Fruit fly (Drosophila melanogaster) whole organism, pupa: ENCODE results near the gene Pde6.
A peak's percentile ranks its signal among the peaks of the same experiment; 100 is the strongest.

Source experiments
- CG10348 ChIP-seq: fragments of 200-800 bp; sonication (Bioruptor generic); IDR thresholded peaks from 2 replicates; pipeline ENCODE4 v1.3.6; 2022; ENCODE audit warnings: missing biosample characterization, missing genetic modification characterization
- CG12605 ChIP-seq: fragments of 200-800 bp; sonication (Bioruptor generic); IDR thresholded peaks from 2 replicates; pipeline ENCODE4 v1.3.6; 2022; ENCODE audit warnings: missing biosample characterization, missing genetic modification characterization
- CG13204 ChIP-seq: fragments of 200-800 bp; sonication (Bioruptor generic); optimal IDR thresholded peaks from 2 replicates; lab custom pipeline; 2018; ENCODE audit warnings: missing biosample characterization, mild to moderate bottlenecking, missing genetic modification characterization, moderate library complexity
- CG14655 ChIP-seq: fragments of 200-800 bp; sonication (Bioruptor generic); optimal IDR thresholded peaks from 3 replicates; lab custom pipeline; 2017; ENCODE audit warnings: mild to moderate bottlenecking, missing biosample characterization, missing genetic modification reagents, missing genetic modification characterization
- CG15710 ChIP-seq: fragments of 200-800 bp; sonication (Bioruptor generic); optimal IDR thresholded peaks from 2 replicates; lab custom pipeline; 2018; ENCODE audit warnings: missing biosample characterization, mild to moderate bottlenecking, missing genetic modification characterization, moderate library complexity
- CG17806 ChIP-seq: fragments of 200-800 bp; sonication (Bioruptor generic); optimal IDR thresholded peaks from 2 replicates; lab custom pipeline; 2018; ENCODE audit warnings: missing biosample characterization, mild to moderate bottlenecking, missing genetic modification characterization, moderate library complexity
- CG32121 ChIP-seq: fragments of 200-800 bp; sonication (Bioruptor generic); IDR thresholded peaks from 2 replicates; pipeline ENCODE4 v1.3.6; 2022; ENCODE audit warnings: missing biosample characterization, missing genetic modification characterization
- CG34367 ChIP-seq: fragments of 200-800 bp; sonication (Bioruptor generic); optimal IDR thresholded peaks from 2 replicates; lab custom pipeline; 2018; ENCODE audit warnings: missing biosample characterization, mild to moderate bottlenecking, missing genetic modification characterization
- CG4496 ChIP-seq: fragments of 200-800 bp; sonication (Bioruptor generic); IDR thresholded peaks from 3 replicates; pipeline ENCODE4 v1.3.6; 2022; ENCODE audit warnings: missing biosample characterization, missing genetic modification characterization
- CG8159 ChIP-seq: fragments of 200-800 bp; sonication (Bioruptor generic); optimal IDR thresholded peaks from 3 replicates; lab custom pipeline; 2018; ENCODE audit warnings: missing biosample characterization, mild to moderate bottlenecking, missing genetic modification characterization, moderate library complexity
- CG8301 ChIP-seq: fragments of 200-800 bp; sonication (Bioruptor generic); optimal IDR thresholded peaks from 2 replicates; lab custom pipeline; 2018; ENCODE audit warnings: missing biosample characterization, mild to moderate bottlenecking, missing genetic modification characterization
- CG9948 ChIP-seq: fragments of 200-800 bp; sonication (Bioruptor generic); optimal IDR thresholded peaks from 2 replicates; lab custom pipeline; 2018; ENCODE audit warnings: missing biosample characterization, mild to moderate bottlenecking, missing genetic modification characterization, moderate library complexity
- D1 ChIP-seq: fragments of 200-800 bp; sonication (Bioruptor generic); optimal IDR thresholded peaks from 2 replicates; lab custom pipeline; 2018; ENCODE audit warnings: missing biosample characterization, mild to moderate bottlenecking, missing genetic modification characterization, moderate library complexity
- EcR ChIP-seq: fragments of 200-800 bp; sonication (Bioruptor generic); optimal IDR thresholded peaks from 3 replicates; lab custom pipeline; 2019; ENCODE audit warnings: missing biosample characterization, missing genetic modification characterization, mild to moderate bottlenecking, moderate library complexity, missing genetic modification reagents
- Ets98B ChIP-seq: fragments of 200-800 bp; sonication (Bioruptor generic); IDR thresholded peaks from 2 replicates; pipeline ENCODE4 v1.3.6; 2022; ENCODE audit warnings: missing biosample characterization, missing genetic modification characterization
- Pif1A ChIP-seq: fragments of 200-800 bp; sonication (Bioruptor generic); optimal IDR thresholded peaks from 3 replicates; lab custom pipeline; 2016; ENCODE audit warnings: missing biosample characterization, missing genetic modification characterization
- Pif1B ChIP-seq: fragments of 200-800 bp; sonication (Bioruptor generic); optimal IDR thresholded peaks from 3 replicates; lab custom pipeline; 2016; ENCODE audit warnings: missing biosample characterization, missing genetic modification characterization
- Snoo ChIP-seq: fragments of 200-800 bp; sonication (Bioruptor generic); optimal IDR thresholded peaks from 3 replicates; lab custom pipeline; 2017; ENCODE audit warnings: missing biosample characterization, mild to moderate bottlenecking, missing genetic modification characterization, inconsistent platforms
- fd96Ca ChIP-seq: fragments of 200-800 bp; sonication (Bioruptor generic); IDR thresholded peaks from 3 replicates; pipeline ENCODE4 v1.3.6; 2022; ENCODE audit warnings: missing biosample characterization, missing genetic modification characterization
- gl ChIP-seq: fragments of 200-800 bp; sonication (Bioruptor generic); optimal IDR thresholded peaks from 2 replicates; lab custom pipeline; 2018; ENCODE audit warnings: missing biosample characterization, mild to moderate bottlenecking, missing genetic modification characterization
- rn ChIP-seq: fragments of 200-800 bp; sonication (Bioruptor generic); IDR thresholded peaks from 2 replicates; pipeline ENCODE4 v1.3.6; 2022; ENCODE audit warnings: missing biosample characterization, missing genetic modification characterization

Pde6 gene

DNA sequence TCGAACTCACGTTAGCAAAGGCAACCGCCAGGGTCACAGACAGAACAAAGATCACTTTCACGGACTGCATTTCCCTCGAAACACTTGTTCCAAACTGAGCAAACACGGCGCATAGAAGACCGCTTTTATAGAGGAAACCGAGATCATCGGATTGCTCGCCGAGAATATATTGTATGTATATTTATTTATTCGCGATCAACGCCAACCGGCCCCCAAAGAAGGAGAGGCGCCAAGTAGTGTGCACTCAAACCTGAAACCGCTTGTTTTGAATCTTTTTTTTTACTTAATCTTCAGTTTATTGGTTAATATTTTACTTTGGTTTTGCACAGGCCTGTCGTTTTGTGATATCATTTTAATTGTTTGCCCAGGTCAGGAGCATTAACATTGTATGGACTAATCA lies 9.2 kb upstream of the Pde6 start, which contains the start of gene CG31313:
Gene CG31313 (minus strand): TSS at position 101 of the 400 bp plus-strand sequence.
- TF ChIP-seq Pif1A (no peak), fd96Ca (GFP tag; lab: Robert Waterston, UW) (no peak), CG8159 (no peak), CG12605 (GFP tag; lab: Robert Waterston, UW) (no peak), CG13204 (no peak), CG10348 (GFP tag; lab: Robert Waterston, UW) (no peak), Pif1B (GFP tag; lab: Kevin White, UChicago) (no peak), CG15710 (tag; lab: Kevin White, UChicago) (no peak), CG14655 (GFP tag; lab: Kevin White, UChicago) (no peak), CG17806 (no peak)

DNA sequence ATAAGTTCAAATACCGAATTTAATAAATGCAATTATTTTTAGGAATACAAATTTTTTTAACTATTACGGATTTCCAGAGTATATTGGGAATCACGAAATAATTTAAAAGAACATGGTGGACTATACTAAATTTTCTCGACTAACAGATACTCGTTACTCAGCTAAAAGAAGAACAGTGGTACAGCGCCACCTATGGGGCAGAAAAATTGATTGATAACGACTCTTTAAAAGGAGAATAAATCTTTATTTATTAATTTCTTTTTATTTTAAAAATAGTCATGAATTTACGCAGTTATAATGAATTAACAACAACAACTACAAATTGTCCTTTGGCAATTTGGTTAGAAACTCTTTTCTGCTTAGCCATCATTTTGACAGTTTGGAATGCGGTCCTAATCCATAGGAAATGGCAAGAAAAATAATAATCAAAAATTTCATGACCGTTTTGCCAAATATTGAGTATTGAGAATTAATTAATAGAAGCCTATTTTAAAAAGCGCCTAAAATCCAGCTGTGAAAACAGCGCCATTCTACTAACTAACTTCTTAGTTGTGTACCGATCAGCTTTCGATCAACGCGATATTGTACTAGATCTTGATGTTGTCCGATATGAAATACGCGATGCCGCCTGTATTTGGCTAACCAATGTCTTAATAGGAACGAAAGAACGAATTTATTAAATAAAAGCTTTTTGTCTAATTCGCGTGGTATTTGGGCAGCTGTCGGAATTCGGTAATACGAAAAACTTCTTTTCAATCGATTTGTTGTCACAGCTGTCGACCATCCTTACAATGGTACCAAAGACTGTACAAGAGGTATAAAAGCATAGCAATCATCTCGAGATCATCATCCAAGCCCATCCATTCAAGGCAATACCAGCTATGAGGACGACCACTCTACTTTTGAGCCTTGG lies 7.2 kb upstream of the Pde6 start, which contains the start of gene CG14852:
Gene CG14852 (plus strand): TSS at position 863 of the 913 bp plus-strand sequence.
- no peak for TF ChIP-seq CG32121
- no peak for TF ChIP-seq CG34367
- no peak for TF ChIP-seq Pif1A
- TF ChIP-seq CG10348 (GFP tag; lab: Robert Waterston, UW) = no peak
- no peak for TF ChIP-seq CG8301 (tag; lab: Kevin White, UChicago)

- TF ChIP-seq D1 (tag; lab: Kevin White, UChicago) (no peak), rn (GFP tag; lab: Robert Waterston, UW) (no peak), CG17806 (no peak), CG32121 (no peak), CG8301 (tag; lab: Kevin White, UChicago) (no peak), CG12605 (GFP tag; lab: Robert Waterston, UW) (no peak), Pif1B (GFP tag; lab: Kevin White, UChicago) (no peak), CG10348 (GFP tag; lab: Robert Waterston, UW) (no peak), Ets98B (GFP tag; lab: Robert Waterston, UW) (no peak), CG13204 (no peak), Snoo (tag; lab: Kevin White, UChicago) (no peak), CG34367 (no peak), Pif1A (no peak), CG8159 (no peak), EcR (GFP tag; lab: Kevin White, UChicago) (no peak)
These were observed 6.6 kb upstream of the Pde6 start, which contains the start of gene CG8087 for dm6 chr3R:14564705-14565064. Gene CG8087, minus strand, starts transcription at chr3R:14564805.

DNA sequence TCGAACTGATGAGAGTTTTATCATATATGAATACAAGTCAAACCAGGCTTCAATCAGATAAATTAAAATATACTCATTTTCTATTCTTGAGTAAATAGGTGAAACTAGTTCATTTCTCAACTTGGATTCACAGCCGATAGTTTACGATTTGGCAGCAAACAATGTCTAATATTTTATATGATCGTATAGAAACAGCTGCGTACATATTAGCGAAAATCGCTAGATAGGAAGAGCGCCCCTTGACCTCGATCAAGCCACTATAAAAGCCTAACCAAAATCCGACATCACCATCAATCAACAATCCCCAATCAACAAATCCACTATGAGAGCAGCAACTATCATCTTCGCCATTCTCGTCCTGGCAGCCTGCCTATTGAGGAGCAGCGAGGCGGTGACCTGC lies 3.9 kb upstream of the Pde6 start, which contains the start of gene CG14851:
Gene CG14851 (plus strand): TSS at position 301 of the 400 bp plus-strand sequence.
- no peak for TF ChIP-seq CG13204
- no peak for TF ChIP-seq CG8159
- TF ChIP-seq Ets98B (GFP tag; lab: Robert Waterston, UW) = no peak

DNA sequence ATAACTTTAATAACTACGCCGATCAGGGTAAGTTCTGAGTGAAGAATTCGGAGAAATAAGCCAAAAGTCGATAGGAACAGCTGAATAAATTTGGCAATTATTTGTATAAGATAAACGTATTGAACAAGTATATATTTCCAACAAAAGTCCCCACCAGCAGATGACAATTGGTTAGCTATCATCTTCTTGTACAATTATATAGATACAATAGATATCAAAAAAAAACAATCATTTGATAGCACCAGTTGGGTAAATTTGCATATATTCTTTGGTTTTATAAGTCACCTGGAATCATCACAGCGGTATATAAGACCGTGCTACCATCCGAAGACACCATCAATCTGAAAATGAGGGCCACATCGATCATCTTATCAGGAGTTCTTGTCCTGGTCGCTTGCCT lies 2.5 kb upstream of the Pde6 start, which contains the start of gene Jig:
Gene Jig (plus strand): TSS at position 301 of the 400 bp plus-strand sequence.
- no peak for TF ChIP-seq gl (tag; lab: Kevin White, UChicago)
- TF ChIP-seq CG12605 (GFP tag; lab: Robert Waterston, UW) = no peak
- TF ChIP-seq, all 21 proteins: peak for 0

DNA sequence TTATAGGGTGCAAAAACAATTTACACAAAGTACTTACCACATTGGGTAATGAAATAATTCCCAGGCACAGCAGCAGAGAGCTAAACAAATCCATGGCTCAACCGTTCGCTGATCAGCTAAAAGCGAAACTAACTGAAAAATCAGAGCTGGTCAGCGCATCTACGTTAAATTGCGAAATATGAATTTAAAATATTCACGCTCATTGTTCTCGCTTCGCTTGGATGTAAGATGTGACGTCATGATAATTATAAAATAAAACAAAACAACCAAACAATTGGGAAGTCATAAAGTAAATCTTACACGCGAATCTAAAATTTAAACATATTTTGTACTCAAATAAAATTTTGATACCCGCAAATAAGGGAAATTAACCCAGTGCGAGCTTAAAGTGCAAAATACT lies 1.9 kb upstream of the Pde6 start, which contains the start of gene CG14854:
Gene CG14854 (minus strand): TSS at position 101 of the 400 bp plus-strand sequence.
- TF ChIP-seq CG10348 (GFP tag; lab: Robert Waterston, UW) = no peak

DNA sequence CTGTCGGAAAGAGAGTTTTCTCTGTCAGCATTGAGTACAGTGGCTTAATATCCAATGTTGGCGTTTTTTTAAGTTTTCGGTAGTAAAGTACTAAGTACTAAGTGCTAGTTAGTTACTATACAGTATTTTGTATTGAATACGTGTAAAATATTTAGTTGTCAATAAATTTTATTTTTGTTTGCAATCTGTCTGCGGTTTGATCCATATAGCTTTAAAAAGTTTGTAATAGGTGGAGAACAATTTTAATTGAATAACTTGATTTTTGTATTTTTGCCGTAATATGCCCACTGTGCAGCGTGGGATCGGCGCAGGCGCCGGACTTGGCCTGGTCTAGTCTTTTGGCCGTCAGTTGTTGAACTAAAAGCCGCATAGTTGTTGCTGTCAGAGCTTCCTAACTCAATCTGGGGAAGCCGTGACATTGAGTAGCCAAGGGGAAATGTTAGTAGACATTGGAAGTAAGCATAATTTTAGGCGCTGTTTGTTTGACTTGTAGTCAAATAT lies 329 bp upstream of the Pde6 start:
- TF ChIP-seq EcR (GFP tag; lab: Kevin White, UChicago) (no peak), fd96Ca (GFP tag; lab: Robert Waterston, UW) (peak; percentile 64), rn (GFP tag; lab: Robert Waterston, UW) (peak; percentile 61), CG14655 (GFP tag; lab: Kevin White, UChicago) (peak; percentile 83), CG10348 (GFP tag; lab: Robert Waterston, UW) (peak; percentile 51), Pif1B (GFP tag; lab: Kevin White, UChicago) (peak; percentile 46), CG8301 (tag; lab: Kevin White, UChicago) (peak; percentile 82), Pif1A (peak; percentile 72), Ets98B (GFP tag; lab: Robert Waterston, UW) (peak; percentile 77), CG13204 (no peak), CG32121 (peak; percentile 83), gl (tag; lab: Kevin White, UChicago) (no peak), CG34367 (peak; percentile 22), CG17806 (peak; percentile 59), D1 (tag; lab: Kevin White, UChicago) (no peak), CG4496 (GFP tag; lab: Robert Waterston, UW) (peak; percentile 78; the same call in 2 of the 3 replicates), CG12605 (GFP tag; lab: Robert Waterston, UW) (0 out of 2 replicates have a peak, but pooled peaks have one; percentile 30), CG9948 (tag; lab: Kevin White, UChicago) (peak; percentile 67), CG8159 (peak; percentile 82), Snoo (tag; lab: Kevin White, UChicago) (peak; percentile 63), CG15710 (tag; lab: Kevin White, UChicago) (peak; percentile 67)
- TF ChIP-seq, all 21 proteins: peak for 17
